Worm (Caenorhabditis elegans) whole organism, L3 larva: ENCODE results near the gene bath-15.
A peak's percentile ranks its signal among the peaks of the same experiment; 100 is the strongest.

ENCODE experiments used
- ama-1 ChIP-seq: fragments of 150-350 bp; optimal IDR thresholded peaks from 2 replicates; lab custom pipeline; 2018
- ceh-28 ChIP-seq: fragments of 150-350 bp; optimal IDR thresholded peaks from 2 replicates; lab custom pipeline; 2014; ENCODE audit warnings: missing biosample characterization, missing genetic modification reagents, missing genetic modification characterization
- egl-27 ChIP-seq: sonication (generic microtip); optimal IDR thresholded peaks from 4 replicates; lab custom pipeline; 2017; ENCODE audit warnings: missing biosample characterization, missing genetic modification reagents, missing genetic modification characterization
- egl-5 ChIP-seq: fragments of 150-350 bp; optimal IDR thresholded peaks from 2 replicates; lab custom pipeline; 2017; ENCODE audit warnings: missing biosample characterization, missing genetic modification reagents, missing genetic modification characterization, inconsistent platforms
- elt-1 ChIP-seq: fragments of 150-350 bp; optimal IDR thresholded peaks from 2 replicates; lab custom pipeline; 2014; ENCODE audit warnings: missing biosample characterization, missing genetic modification characterization
- elt-2 ChIP-seq: sonication (generic microtip); optimal IDR thresholded peaks from 2 replicates; lab custom pipeline; 2016; ENCODE audit warnings: missing genetic modification reagents, mild to moderate bottlenecking, missing genetic modification characterization, missing compliant biosample characterization
- eor-1 ChIP-seq, 2 experiments: fragments of 150-350 bp; optimal IDR thresholded peaks; 2 replicates each; lab custom pipeline; 2014 to 2018; ENCODE audit warnings: missing biosample characterization in 2 of 2, missing genetic modification characterization in 2 of 2
- fkh-10 ChIP-seq: sonication (generic microtip); optimal IDR thresholded peaks from 2 replicates; lab custom pipeline; 2017; ENCODE audit warnings: missing biosample characterization, missing genetic modification reagents, missing genetic modification characterization
- mml-1 ChIP-seq: fragments of 150-350 bp; sonication (generic microtip); optimal IDR thresholded peaks from 3 replicates; lab custom pipeline; 2014; ENCODE audit warnings: missing biosample characterization, missing genetic modification characterization
- nfya-1 ChIP-seq: sonication (generic microtip); optimal IDR thresholded peaks from 2 replicates; lab custom pipeline; 2017; ENCODE audit warnings: missing genetic modification characterization, mild to moderate bottlenecking, missing compliant biosample characterization, antibody characterized with exemption, moderate library complexity; ENCODE audit not compliant: insufficient read depth
- nhr-12 ChIP-seq: fragments of 150-350 bp; optimal IDR thresholded peaks from 2 replicates; lab custom pipeline; 2014; ENCODE audit warnings: missing biosample characterization, missing genetic modification characterization
- nhr-23 ChIP-seq: fragments of 150-350 bp; optimal IDR thresholded peaks from 2 replicates; lab custom pipeline; 2014; ENCODE audit warnings: missing biosample characterization, missing genetic modification reagents, missing genetic modification characterization
- nhr-237 ChIP-seq: fragments of 150-350 bp; optimal IDR thresholded peaks from 2 replicates; lab custom pipeline; 2014; ENCODE audit warnings: missing biosample characterization, missing genetic modification characterization
- nhr-43 ChIP-seq: sonication (generic microtip); optimal IDR thresholded peaks from 2 replicates; lab custom pipeline; 2016; ENCODE audit warnings: mild to moderate bottlenecking, missing genetic modification characterization, missing compliant biosample characterization; ENCODE audit not compliant: poor library complexity, severe bottlenecking
- nhr-76 ChIP-seq: fragments of 150-350 bp; sonication (generic microtip); optimal IDR thresholded peaks from 5 replicates; lab custom pipeline; 2014; ENCODE audit warnings: missing biosample characterization, missing genetic modification characterization
- nhr-77 ChIP-seq: fragments of 150-350 bp; optimal IDR thresholded peaks from 2 replicates; lab custom pipeline; 2014; ENCODE audit warnings: missing biosample characterization, missing genetic modification characterization
- pqm-1 ChIP-seq: fragments of 150-350 bp; optimal IDR thresholded peaks from 2 replicates; lab custom pipeline; 2017; ENCODE audit warnings: missing biosample characterization, missing genetic modification characterization, inconsistent platforms
- skn-1 ChIP-seq: fragments of 150-350 bp; optimal IDR thresholded peaks from 2 replicates; lab custom pipeline; 2014; ENCODE audit warnings: missing biosample characterization, missing genetic modification characterization
- snpc-4 ChIP-seq: fragments of 150-350 bp; optimal IDR thresholded peaks from 2 replicates; lab custom pipeline; 2014; ENCODE audit warnings: missing biosample characterization, missing genetic modification characterization
- ztf-11 ChIP-seq: fragments of 150-350 bp; optimal IDR thresholded peaks from 2 replicates; lab custom pipeline; 2014; ENCODE audit warnings: missing biosample characterization, missing genetic modification characterization

The bath-15 gene

DNA sequence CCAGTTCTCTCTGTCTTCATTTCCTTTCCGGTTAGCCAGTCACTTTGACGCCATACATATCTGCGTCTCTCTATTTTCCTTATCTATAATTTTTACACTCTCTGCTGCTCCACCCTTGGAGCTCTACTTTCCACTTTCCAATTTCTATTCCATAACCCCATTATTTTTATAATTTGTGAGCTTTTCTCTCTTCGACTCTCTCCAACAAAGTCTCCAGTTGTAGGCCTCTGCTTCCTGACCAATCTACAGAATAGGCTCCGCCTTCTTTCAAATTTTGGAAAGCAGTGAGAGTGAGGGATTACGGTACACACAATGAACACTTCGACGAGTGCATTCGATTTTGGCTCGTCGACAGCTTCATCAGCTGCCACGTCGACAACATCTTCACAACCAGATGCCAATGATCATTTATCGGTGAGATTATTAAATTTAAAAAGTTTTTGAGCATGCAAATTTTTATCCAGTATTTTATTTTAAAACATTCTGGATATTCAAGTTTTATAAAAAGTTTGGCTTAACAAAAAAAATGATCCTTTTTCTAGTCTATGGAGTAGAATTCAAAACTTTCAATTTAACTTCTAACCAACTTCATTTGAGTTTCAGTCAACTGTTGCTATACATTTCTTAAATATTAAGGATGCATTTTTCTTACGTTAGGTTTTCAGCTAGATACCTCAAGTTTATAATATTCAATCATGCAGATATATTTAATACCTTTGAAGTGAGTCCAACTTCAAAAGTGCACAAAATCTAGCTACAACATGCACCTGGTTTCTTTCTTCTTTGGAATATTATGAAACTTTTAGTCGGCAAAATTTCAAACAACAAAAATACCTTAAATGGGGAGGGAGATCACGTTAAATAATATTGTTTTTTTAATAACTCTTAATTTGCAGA is 38.6 kb upstream of the bath-15 start, which contains the start of gene egl-5:
Gene egl-5 (plus strand): TSS at position 216 of the 897 bp plus-strand sequence.
- TF ChIP-seq nhr-23 (tag; lab: Kevin White, UChicago), result peak; percentile 100
- peak; percentile 99 for TF ChIP-seq egl-5 (tag; lab: Kevin White, UChicago)
- TF ChIP-seq nhr-12 (tag; lab: Kevin White, UChicago), result no peak
- TF ChIP-seq nfya-1 (tag; lab: Kevin White, UChicago), result peak; percentile 79
- peak; percentile 100 for TF ChIP-seq skn-1 (tag; lab: Kevin White, UChicago)

DNA sequence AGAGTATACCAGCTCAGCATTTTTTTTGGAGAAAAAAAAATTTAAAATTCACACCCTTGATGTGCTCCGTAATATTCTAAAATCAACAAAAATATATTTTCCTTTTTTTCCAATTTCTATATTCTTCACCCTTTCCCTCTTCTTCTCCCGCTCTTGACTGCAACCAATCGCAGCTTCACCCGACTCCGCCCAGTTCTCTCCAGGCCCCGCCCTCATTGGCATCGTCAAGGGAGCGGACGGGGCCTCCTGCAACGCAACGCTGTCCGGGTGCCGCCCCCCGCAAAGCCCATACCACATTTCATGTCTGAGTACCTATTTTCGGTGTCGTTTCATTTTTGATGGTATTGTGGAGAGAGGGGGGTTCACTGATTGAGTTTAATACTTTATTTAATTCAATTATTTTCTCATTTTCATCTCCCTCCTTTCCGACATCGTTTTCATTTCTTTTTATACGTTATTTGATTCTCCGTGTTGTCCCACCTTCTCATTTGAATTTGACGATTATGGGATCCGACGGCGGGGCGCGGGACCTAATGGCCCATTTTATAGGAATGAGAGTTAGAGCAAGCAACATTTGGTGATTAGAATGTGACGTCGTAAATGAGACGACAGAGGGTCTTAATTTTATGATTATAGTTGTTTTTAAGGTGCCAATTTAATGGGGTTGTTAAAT is 36.5 kb upstream of the bath-15 start:
- peak; percentile 96 for TF ChIP-seq nfya-1 (tag; lab: Kevin White, UChicago)
- peak; percentile 100 for TF ChIP-seq egl-5 (tag; lab: Kevin White, UChicago)
- no peak for TF ChIP-seq fkh-10 (GFP tag; lab: Kevin White, UChicago)
- TF ChIP-seq, all 47 proteins: peak for 2

DNA sequence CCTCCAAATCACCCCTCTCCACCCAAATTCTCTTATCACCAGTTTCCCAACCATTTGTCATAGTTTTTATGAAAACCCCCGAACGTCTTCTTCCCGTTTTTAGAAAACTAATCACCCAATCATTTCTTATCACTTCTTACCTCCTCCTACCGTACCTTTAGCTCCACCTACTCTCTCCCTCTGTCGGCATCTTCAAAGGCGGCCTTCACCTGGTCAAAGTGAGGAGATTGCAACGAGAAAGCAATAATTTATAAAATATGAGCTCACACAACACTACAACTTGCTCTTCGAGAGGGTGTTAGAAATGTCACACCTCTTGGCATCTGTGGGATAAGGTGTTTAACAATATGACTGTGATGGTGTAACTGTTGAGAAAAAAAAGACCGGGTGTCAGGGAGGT is 33.2 kb upstream of the bath-15 start:
- peak; percentile 98 for TF ChIP-seq egl-5 (tag; lab: Kevin White, UChicago)
- TF ChIP-seq nfya-1 (tag; lab: Kevin White, UChicago), result peak; percentile 11
- TF ChIP-seq fkh-10 (GFP tag; lab: Kevin White, UChicago), result no peak

DNA sequence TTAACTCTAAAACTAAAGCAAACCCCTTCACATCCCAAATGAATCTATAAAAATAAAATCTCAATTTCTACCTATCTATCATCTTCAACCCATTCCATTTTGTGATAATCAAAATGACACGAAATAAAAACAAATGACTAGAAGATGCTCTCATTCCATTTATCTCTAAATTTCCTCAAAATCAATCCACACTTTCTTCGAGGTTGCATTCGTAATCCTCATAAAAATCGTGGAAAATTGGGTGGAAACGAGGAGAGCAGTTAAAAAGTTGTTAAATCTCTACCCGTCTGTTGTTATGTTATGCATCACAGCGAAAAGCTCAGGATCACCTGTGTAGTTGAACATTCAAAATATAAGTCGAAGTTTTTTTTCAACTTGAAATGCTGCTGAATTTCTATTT is 31.1 kb upstream of the bath-15 start:
- TF ChIP-seq nhr-237 (no peak), snpc-4 (no peak), egl-5 (tag; lab: Kevin White, UChicago) (peak; percentile 100)

DNA sequence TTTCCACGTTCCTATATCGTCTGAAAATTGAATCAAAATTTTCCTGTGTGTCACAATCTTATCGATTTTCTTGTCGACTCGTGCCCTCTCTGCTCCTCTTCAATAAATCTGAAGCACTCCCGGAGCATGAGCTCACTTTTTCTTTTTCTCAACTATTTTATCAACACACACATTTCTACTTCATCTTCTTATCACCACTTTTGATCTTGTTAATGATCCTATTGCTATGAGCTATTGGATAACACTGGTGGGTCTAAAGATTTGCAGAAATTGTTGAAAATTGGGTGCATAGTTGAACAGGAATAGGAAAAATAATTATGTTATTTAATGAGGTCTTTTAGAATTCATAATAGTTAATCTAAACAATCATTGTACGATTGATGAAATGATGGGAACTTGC is 29.4 kb upstream of the bath-15 start:
- peak; percentile 98 for TF ChIP-seq egl-5 (tag; lab: Kevin White, UChicago)
- no peak for TF ChIP-seq ama-1 (lab: Kevin White, UChicago)

DNA sequence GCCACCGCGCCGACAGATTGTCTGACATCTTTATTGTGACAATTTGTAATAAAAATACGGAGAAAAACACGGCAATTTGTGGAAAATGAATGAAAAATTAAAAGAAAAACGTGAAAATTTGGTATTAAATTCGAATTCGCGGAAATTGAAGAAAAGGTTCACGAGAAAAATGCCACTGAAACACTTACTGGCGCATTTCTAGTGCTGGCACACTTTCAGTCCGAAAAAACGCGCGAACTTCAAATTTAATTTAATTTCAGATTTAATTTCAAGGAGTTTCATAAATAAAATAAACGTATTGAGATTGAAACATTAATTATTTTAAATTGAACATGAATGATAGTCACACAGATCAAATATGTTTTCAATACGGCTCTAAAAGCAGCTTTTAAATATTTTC is 19.5 kb upstream of the bath-15 start, which contains the start of gene cyk-7:
Gene cyk-7 (minus strand): TSS at position 99 of the 400 bp plus-strand sequence.
- TF ChIP-seq nhr-43 (tag; lab: Kevin White, UChicago), result no peak
- no peak for TF ChIP-seq egl-27
- no peak for TF ChIP-seq snpc-4
- TF ChIP-seq ztf-11, result no peak
- no peak for TF ChIP-seq elt-1
- TF ChIP-seq nhr-76 (tag; lab: Kevin White, UChicago), result no peak
- TF ChIP-seq nhr-237, result no peak
- TF ChIP-seq fkh-10 (GFP tag; lab: Kevin White, UChicago), result no peak
- TF ChIP-seq eor-1 (tag; optimal IDR thresholded peaks at IDR 0.05; lab: Kevin White, UChicago), result no peak
- no peak for TF ChIP-seq nhr-77 (tag; lab: Kevin White, UChicago)
- TF ChIP-seq mml-1 (tag; lab: Kevin White, UChicago), result no peak
- TF ChIP-seq ceh-28, result no peak

DNA sequence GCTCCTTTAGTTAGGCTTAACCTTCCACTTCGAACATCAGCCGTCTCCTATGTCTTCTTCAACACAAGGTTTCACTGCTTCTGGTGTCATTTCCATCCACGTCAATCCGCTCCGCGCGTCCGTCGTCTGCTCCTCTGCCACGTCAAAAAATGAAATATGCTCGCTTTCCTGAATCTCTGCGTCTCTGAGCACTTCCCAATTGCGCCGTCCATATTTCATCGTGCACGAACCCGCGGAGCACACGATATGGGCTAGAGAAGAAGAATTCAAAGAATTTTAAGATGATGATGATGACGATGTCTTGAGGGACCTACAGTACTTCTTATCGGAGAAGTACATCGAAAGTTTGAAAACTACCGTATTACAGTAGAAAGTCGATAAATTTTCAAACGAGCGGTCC is 17.1 kb upstream of the bath-15 start:
- TF ChIP-seq elt-2 (tag; lab: Kevin White, UChicago), result no peak
- TF ChIP-seq nfya-1 (tag; lab: Kevin White, UChicago), result peak; percentile 20

DNA sequence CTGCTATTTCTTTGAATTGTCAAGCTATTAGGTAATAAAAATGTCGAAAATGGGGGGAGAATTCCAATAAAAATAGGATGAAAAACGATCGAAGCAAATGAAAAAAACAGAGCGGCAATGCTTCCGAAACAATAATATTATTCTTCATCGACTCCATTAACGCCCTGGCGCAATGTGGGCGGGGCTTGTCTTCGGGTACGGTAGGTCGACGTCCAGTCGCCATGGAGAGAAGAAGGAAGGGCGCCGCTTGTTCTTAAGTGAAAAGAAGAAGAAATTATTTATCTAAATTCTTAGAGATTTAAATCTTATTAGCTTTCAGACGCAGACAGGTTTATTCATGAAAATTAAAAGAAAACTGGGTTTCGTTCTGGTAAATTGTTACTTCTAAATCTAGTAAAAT is 16.4 kb upstream of the bath-15 start:
- TF ChIP-seq nfya-1 (tag; lab: Kevin White, UChicago) (peak; percentile 97), nhr-77 (tag; lab: Kevin White, UChicago) (no peak)
- TF ChIP-seq, all 47 proteins: peak for 1

DNA sequence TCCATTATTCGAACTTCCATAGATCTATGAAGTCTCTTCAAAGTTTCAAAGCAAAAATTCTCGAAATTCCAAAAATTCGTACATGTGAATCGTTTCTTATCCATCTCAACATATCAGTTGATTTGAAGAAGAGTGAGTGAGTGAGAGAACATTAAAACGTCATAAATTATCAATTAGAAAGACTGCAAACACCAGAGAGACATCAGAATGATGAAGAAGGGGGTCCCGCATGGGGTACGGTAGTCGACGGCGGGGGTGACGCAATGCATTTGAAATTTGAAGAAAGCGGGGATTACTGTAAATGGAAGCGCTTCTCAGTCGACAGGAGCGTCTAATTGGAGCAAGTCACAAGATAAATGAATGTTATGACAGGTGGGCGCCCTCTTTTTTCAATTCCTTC is 14.7 kb upstream of the bath-15 start:
- TF ChIP-seq pqm-1 (tag; lab: Kevin White, UChicago) (no peak), nfya-1 (tag; lab: Kevin White, UChicago) (peak; percentile 65)
- TF ChIP-seq, all 47 proteins: peak for 1
